Fruit fly (Drosophila melanogaster): ENCODE measurements around the gene ifc.

The ifc gene

dm6 chr2L:5975025-5975539 is 11.1 kb upstream of the ifc start (continued):
- TF ChIP-seq fd102C (GFP tag; optimal IDR thresholded peaks at IDR 0.05) (no peak), crol (GFP tag; IDR thresholded peaks at IDR 0.05) (peak; percentile 40; the same call in 1 of the 2 replicates), dysf (GFP tag; IDR thresholded peaks at IDR 0.05) (no peak), nerfin-2 (GFP tag; IDR thresholded peaks at IDR 0.05; ENCODE audit: partially characterized antibody) (no peak), Taf1 (GFP tag; IDR thresholded peaks at IDR 0.05) (no peak), CG11093 (GFP tag; IDR thresholded peaks at IDR 0.05) (no peak), CG14667 (GFP tag; IDR thresholded peaks at IDR 0.05) (no peak), chinmo (GFP tag; IDR thresholded peaks at IDR 0.05; ENCODE audit: partially characterized antibody) (no peak)

DNA sequence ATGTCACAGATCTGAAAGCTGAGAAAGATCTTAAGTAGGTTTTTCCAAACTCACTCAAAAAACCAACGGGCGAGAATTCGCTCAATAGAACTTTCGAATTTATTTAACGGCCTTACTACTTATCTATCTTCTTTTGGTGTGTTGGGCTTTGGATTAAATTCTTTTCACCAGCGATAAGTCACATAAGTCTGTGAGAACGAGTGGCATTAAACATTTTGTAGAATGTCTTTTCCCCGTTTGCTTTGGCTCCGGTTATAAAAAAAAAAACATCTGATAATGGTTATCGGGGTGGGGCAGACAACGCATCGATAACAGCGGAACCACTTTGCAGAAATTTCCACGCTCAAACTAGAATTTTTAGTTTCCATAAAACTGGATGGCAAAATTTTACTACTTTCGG is 10.5 kb upstream of the ifc start:
- TF ChIP-seq CG16779 (GFP tag; IDR thresholded peaks at IDR 0.05) (no peak), sqz (GFP tag; optimal IDR thresholded peaks at IDR 0.05) (peak; percentile 44), CG4424 (GFP tag; optimal IDR thresholded peaks at IDR 0.05) (no peak), Side (GFP tag; optimal IDR thresholded peaks at IDR 0.05) (no peak), BEAF-32 (GFP tag; optimal IDR thresholded peaks at IDR 0.05) (no peak), HLH3B (GFP tag; IDR thresholded peaks at IDR 0.05) (no peak), mirr (GFP tag; optimal IDR thresholded peaks at IDR 0.05) (peak; percentile 38), twi (tag; optimal IDR thresholded peaks at IDR 0.05) (no peak), tin (GFP tag; optimal IDR thresholded peaks at IDR 0.05) (no peak), sna (GFP tag; IDR thresholded peaks at IDR 0.05; ENCODE audit: partially characterized antibody) (no peak), aop (GFP tag; IDR thresholded peaks at IDR 0.05) (no peak), Blimp-1 (GFP tag; optimal IDR thresholded peaks at IDR 0.05) (peak; percentile 48), CG15073 (GFP tag; optimal IDR thresholded peaks at IDR 0.05) (no peak), CG12744 (GFP tag; optimal IDR thresholded peaks at IDR 0.05) (no peak), CG12071 (GFP tag; optimal IDR thresholded peaks at IDR 0.05) (no peak), Hey (tag; optimal IDR thresholded peaks at IDR 0.05) (no peak), CG42726 (GFP tag; IDR thresholded peaks at IDR 0.05; ENCODE audit: partially characterized antibody) (no peak), maf-S (GFP tag; optimal IDR thresholded peaks at IDR 0.05) (no peak), dan (GFP tag; IDR thresholded peaks at IDR 0.05) (no peak), GATAe (GFP tag; conservative IDR thresholded peaks at IDR 0.05) (peak; percentile 45), CG12155 (GFP tag; optimal IDR thresholded peaks at IDR 0.05) (no peak), fd3F (GFP tag; optimal IDR thresholded peaks at IDR 0.05) (no peak), Abd-B (GFP tag; optimal IDR thresholded peaks at IDR 0.05) (no peak), fru (optimal IDR thresholded peaks at IDR 0.05) (no peak), z (GFP tag; IDR thresholded peaks at IDR 0.05) (peak; percentile 71; the same call in 1 of the 3 replicates), exex (tag; optimal IDR thresholded peaks at IDR 0.05) (peak; percentile 54), abd-A (tag; optimal IDR thresholded peaks at IDR 0.05) (no peak), CG8478 (optimal IDR thresholded peaks at IDR 0.05) (no peak), CG11456 (GFP tag; IDR thresholded peaks at IDR 0.05) (no peak), grn (GFP tag; optimal IDR thresholded peaks at IDR 0.05) (peak; percentile 5), Lim3 (GFP tag; IDR thresholded peaks at IDR 0.05) (no peak), CG2875 (GFP tag; optimal IDR thresholded peaks at IDR 0.05) (no peak), sd (tag; optimal IDR thresholded peaks at IDR 0.05) (peak; percentile 55), gcm (GFP tag; optimal IDR thresholded peaks at IDR 0.05) (no peak), CG3847 (GFP tag; IDR thresholded peaks at IDR 0.05) (no peak), ATbp (GFP tag; optimal IDR thresholded peaks at IDR 0.05) (no peak), Gug (GFP tag; IDR thresholded peaks at IDR 0.05) (no peak), CG1792 (GFP tag; optimal IDR thresholded peaks at IDR 0.05) (no peak), ro (GFP tag; IDR thresholded peaks at IDR 0.05) (no peak), CG6654 (GFP tag; optimal IDR thresholded peaks at IDR 0.05) (no peak), crc (GFP tag; optimal IDR thresholded peaks at IDR 0.05) (no peak), cg (GFP tag; optimal IDR thresholded peaks at IDR 0.05) (no peak), jigr1 (GFP tag; IDR thresholded peaks at IDR 0.05) (no peak)

Measured in whole organism, embryonic.